Worm (Caenorhabditis elegans): Measurements from ENCODE around the gene F53B1.9.

ce11 chrX:2180588-2180987, 48.9 kb upstream of the F53B1.9 start, which contains the start of gene F48B9.1:
- no peak for TF ChIP-seq mls-2 (tag; optimal IDR thresholded peaks at IDR 0.05)
- no peak for TF ChIP-seq sptf-1 (tag; optimal IDR thresholded peaks at IDR 0.05)
- no peak for TF ChIP-seq lin-13 (tag; optimal IDR thresholded peaks at IDR 0.05)
- TF ChIP-seq ztf-11 (tag; optimal IDR thresholded peaks at IDR 0.05) = no peak
- TF ChIP-seq blmp-1 (tag; optimal IDR thresholded peaks at IDR 0.05) = no peak
- no peak for TF ChIP-seq nhr-28 (tag; optimal IDR thresholded peaks at IDR 0.05)
- TF ChIP-seq unc-62 (GFP tag; optimal IDR thresholded peaks at IDR 0.05) = no peak
- no peak for TF ChIP-seq elt-3 (tag; optimal IDR thresholded peaks at IDR 0.05)
- no peak for TF ChIP-seq elt-1 (tag; optimal IDR thresholded peaks at IDR 0.05; ENCODE audit: borderline replicate concordance, insufficient read depth)
- TF ChIP-seq lsy-2 (tag; optimal IDR thresholded peaks at IDR 0.05) = no peak
- TF ChIP-seq mep-1 (tag; optimal IDR thresholded peaks at IDR 0.05) = no peak
- TF ChIP-seq drap-1 (GFP tag; optimal IDR thresholded peaks at IDR 0.05) = no peak
- no peak for TF ChIP-seq tbx-8 (GFP tag; optimal IDR thresholded peaks at IDR 0.05)

Data from whole organism, mixed stage, embryonic.